Comparison of ENCODE assay signal across 4 fruit fly cellular contexts in genomic region chr2L:19441791-19442190, dm6.
TF ChIP-seq lines count a peak whose summit lies in the region.

TSS of gene RanGAP (plus strand) at chr2L:19441959.

- TF ChIP-seq CTCF in whole organism, embryonic (GFP tag; optimal IDR thresholded peaks at IDR 0.05; lab: Kevin White, UChicago): no peak

TF ChIP-seq in whole organism, adult, 20 proteins besides CTCF, POLR2A, EP300 and RAD21:
- TF ChIP-seq bab1 (GFP tag; optimal IDR thresholded peaks at IDR 0.05; lab: Kevin White, UChicago) (no peak), CG7045 (GFP tag; optimal IDR thresholded peaks at IDR 0.05; lab: Kevin White, UChicago) (peak; percentile 10), toe (GFP tag; optimal IDR thresholded peaks at IDR 0.05; lab: Kevin White, UChicago) (no peak), CG5204 (GFP tag; optimal IDR thresholded peaks at IDR 0.05; lab: Kevin White, UChicago) (no peak), CG12768 (GFP tag; optimal IDR thresholded peaks at IDR 0.05; lab: Kevin White, UChicago) (no peak), Mnt (GFP tag; optimal IDR thresholded peaks at IDR 0.05; lab: Kevin White, UChicago) (no peak), Crg-1 (GFP tag; optimal IDR thresholded peaks at IDR 0.05; lab: Kevin White, UChicago) (no peak), CG14711 (tag; optimal IDR thresholded peaks at IDR 0.05; lab: Kevin White, UChicago) (no peak), ovo (GFP tag; optimal IDR thresholded peaks at IDR 0.05; lab: Kevin White, UChicago) (no peak), Hr96 (GFP tag; optimal IDR thresholded peaks at IDR 0.05; lab: Kevin White, UChicago) (no peak), CG7101 (tag; optimal IDR thresholded peaks at IDR 0.05; lab: Kevin White, UChicago) (no peak), cic (GFP tag; optimal IDR thresholded peaks at IDR 0.05; lab: Kevin White, UChicago) (no peak), cnc (optimal IDR thresholded peaks at IDR 0.05; lab: Kevin White, UChicago) (no peak), CG1620 (GFP tag; optimal IDR thresholded peaks at IDR 0.05; lab: Kevin White, UChicago) (no peak), pad (GFP tag; optimal IDR thresholded peaks at IDR 0.05; lab: Kevin White, UChicago) (no peak), kay (GFP tag; lab: Kevin White, UChicago; ENCODE audit: borderline replicate concordance) (peak; percentile 49), tj (GFP tag; optimal IDR thresholded peaks at IDR 0.05; lab: Kevin White, UChicago) (no peak)

TF ChIP-seq in whole organism, embryonic, 481 proteins besides CTCF, POLR2A, EP300 and RAD21:
- TF ChIP-seq gfzf (GFP tag; optimal IDR thresholded peaks at IDR 0.05; lab: Kevin White, UChicago) (no peak), CG17829 (tag; optimal IDR thresholded peaks at IDR 0.05; lab: Kevin White, UChicago) (no peak), H15 (GFP tag; IDR thresholded peaks at IDR 0.05; lab: Robert Waterston, UW) (no peak), CG31441 (GFP tag; IDR thresholded peaks at IDR 0.05; lab: Robert Waterston, UW) (no peak), Drgx (GFP tag; IDR thresholded peaks at IDR 0.05; lab: Robert Waterston, UW) (peak; percentile 44; the same call in 1 of the 2 replicates), Rfx (GFP tag; IDR thresholded peaks at IDR 0.05; lab: Robert Waterston, UW) (no peak)
TF ChIP-seq in whole organism, embryonic: peak in this region for 1.

TF ChIP-seq in whole organism, prepupa, 60 proteins besides CTCF, POLR2A, EP300 and RAD21 (continues in another document):
- TF ChIP-seq net (GFP tag; optimal IDR thresholded peaks at IDR 0.05; lab: Kevin White, UChicago): peak; percentile 18
- TF ChIP-seq fd59A (GFP tag; optimal IDR thresholded peaks at IDR 0.05; lab: Kevin White, UChicago): no peak
- TF ChIP-seq Eip75B (GFP tag; optimal IDR thresholded peaks at IDR 0.05; lab: Kevin White, UChicago): no peak
- no peak for TF ChIP-seq Hr38 (GFP tag; optimal IDR thresholded peaks at IDR 0.05; lab: Kevin White, UChicago)
- no peak for TF ChIP-seq CG9139 (GFP tag; optimal IDR thresholded peaks at IDR 0.05; lab: Kevin White, UChicago)
- no peak for TF ChIP-seq Hr4 (GFP tag; optimal IDR thresholded peaks at IDR 0.05; lab: Kevin White, UChicago)
- no peak for TF ChIP-seq fd85E (GFP tag; optimal IDR thresholded peaks at IDR 0.05; lab: Kevin White, UChicago)
- TF ChIP-seq CG6276 (GFP tag; optimal IDR thresholded peaks at IDR 0.05; lab: Kevin White, UChicago): peak; percentile 60
- no peak for TF ChIP-seq Sox15 (GFP tag; optimal IDR thresholded peaks at IDR 0.05; lab: Kevin White, UChicago)
- TF ChIP-seq Sox102F (GFP tag; optimal IDR thresholded peaks at IDR 0.05; lab: Kevin White, UChicago): no peak
- no peak for TF ChIP-seq CG3032 (tag; optimal IDR thresholded peaks at IDR 0.05; lab: Kevin White, UChicago)
- no peak for TF ChIP-seq Ets96B (tag; optimal IDR thresholded peaks at IDR 0.05; lab: Kevin White, UChicago)
- peak; percentile 71 for TF ChIP-seq svp (GFP tag; lab: Kevin White, UChicago)
- no peak for TF ChIP-seq Eip93F (GFP tag; optimal IDR thresholded peaks at IDR 0.05; lab: Kevin White, UChicago)
- no peak for TF ChIP-seq Met (GFP tag; optimal IDR thresholded peaks at IDR 0.05; lab: Kevin White, UChicago)
- TF ChIP-seq dac (GFP tag; optimal IDR thresholded peaks at IDR 0.05; lab: Kevin White, UChicago): no peak
- no peak for TF ChIP-seq Hr39 (GFP tag; optimal IDR thresholded peaks at IDR 0.05; lab: Kevin White, UChicago)
- no peak for TF ChIP-seq CG31627 (GFP tag; optimal IDR thresholded peaks at IDR 0.05; lab: Kevin White, UChicago)
- no peak for TF ChIP-seq acj6 (GFP tag; optimal IDR thresholded peaks at IDR 0.05; lab: Kevin White, UChicago)
- no peak for TF ChIP-seq cyc (GFP tag; optimal IDR thresholded peaks at IDR 0.05; lab: Kevin White, UChicago)
- TF ChIP-seq dsx (GFP tag; optimal IDR thresholded peaks at IDR 0.05; lab: Kevin White, UChicago; ENCODE audit: poor library complexity, severe bottlenecking): no peak
- no peak for TF ChIP-seq CG6792 (GFP tag; optimal IDR thresholded peaks at IDR 0.05; lab: Kevin White, UChicago)
- peak; percentile 40 for TF ChIP-seq CG6808 (GFP tag; optimal IDR thresholded peaks at IDR 0.05; lab: Kevin White, UChicago)
- peak; percentile 27; the same call in 1 of the 2 replicates for TF ChIP-seq CG11294 (GFP tag; IDR thresholded peaks at IDR 0.05; lab: Robert Waterston, UW)
- 0 out of 3 replicates have a peak, but pooled peaks have one; percentile 39 for TF ChIP-seq eg (GFP tag; IDR thresholded peaks at IDR 0.05; lab: Robert Waterston, UW)
- no peak for TF ChIP-seq Sox14 (GFP tag; optimal IDR thresholded peaks at IDR 0.05; lab: Kevin White, UChicago)
- no peak for TF ChIP-seq pdm3 (GFP tag; optimal IDR thresholded peaks at IDR 0.05; lab: Kevin White, UChicago)
- no peak for TF ChIP-seq Blimp-1 (GFP tag; optimal IDR thresholded peaks at IDR 0.05; lab: Kevin White, UChicago)
- TF ChIP-seq vri (GFP tag; optimal IDR thresholded peaks at IDR 0.05; lab: Kevin White, UChicago): no peak
- no peak for TF ChIP-seq CG34406 (GFP tag; optimal IDR thresholded peaks at IDR 0.05; lab: Kevin White, UChicago)
- TF ChIP-seq CG1621 (tag; optimal IDR thresholded peaks at IDR 0.05; lab: Kevin White, UChicago): no peak
- no peak for TF ChIP-seq topi (GFP tag; optimal IDR thresholded peaks at IDR 0.05; lab: Kevin White, UChicago)
- peak; percentile 27 for TF ChIP-seq CG4318 (GFP tag; optimal IDR thresholded peaks at IDR 0.05; lab: Kevin White, UChicago)
- peak; percentile 11 for TF ChIP-seq CG16779 (tag; optimal IDR thresholded peaks at IDR 0.05; lab: Kevin White, UChicago)
- no peak for TF ChIP-seq esn (GFP tag; optimal IDR thresholded peaks at IDR 0.05; lab: Kevin White, UChicago)
- TF ChIP-seq CG7368 (GFP tag; optimal IDR thresholded peaks at IDR 0.05; lab: Kevin White, UChicago): no peak
- no peak for TF ChIP-seq Smox (GFP tag; optimal IDR thresholded peaks at IDR 0.05; lab: Kevin White, UChicago)

TF ChIP-seq in whole organism, pupa, 21 proteins besides CTCF, POLR2A, EP300 and RAD21:
- TF ChIP-seq CG8159 (tag; optimal IDR thresholded peaks at IDR 0.05; lab: Kevin White, UChicago): peak; percentile 28
- peak; percentile 12 for TF ChIP-seq CG15710 (tag; optimal IDR thresholded peaks at IDR 0.05; lab: Kevin White, UChicago)
- peak; percentile 36 for TF ChIP-seq CG8301 (tag; optimal IDR thresholded peaks at IDR 0.05; lab: Kevin White, UChicago)
- no peak for TF ChIP-seq gl (tag; optimal IDR thresholded peaks at IDR 0.05; lab: Kevin White, UChicago)
- peak; percentile 48; the same call in 2 of the 3 replicates for TF ChIP-seq fd96Ca (GFP tag; IDR thresholded peaks at IDR 0.05; lab: Robert Waterston, UW)
- TF ChIP-seq CG14655 (GFP tag; optimal IDR thresholded peaks at IDR 0.05; lab: Kevin White, UChicago): peak; percentile 58
- TF ChIP-seq Pif1A (GFP tag; optimal IDR thresholded peaks at IDR 0.05; lab: Kevin White, UChicago): no peak
- TF ChIP-seq CG34367 (tag; optimal IDR thresholded peaks at IDR 0.05; lab: Kevin White, UChicago): no peak
- 0 out of 2 replicates have a peak, but pooled peaks have one; percentile 6 for TF ChIP-seq rn (GFP tag; IDR thresholded peaks at IDR 0.05; lab: Robert Waterston, UW)
- TF ChIP-seq Snoo (tag; optimal IDR thresholded peaks at IDR 0.05; lab: Kevin White, UChicago): no peak
- no peak for TF ChIP-seq CG13204 (GFP tag; optimal IDR thresholded peaks at IDR 0.05; lab: Kevin White, UChicago)
- TF ChIP-seq CG12605 (GFP tag; IDR thresholded peaks at IDR 0.05; lab: Robert Waterston, UW): no peak; the same call in 1 of the 2 replicates
- peak; percentile 16; the same call in 1 of the 2 replicates for TF ChIP-seq CG32121 (GFP tag; IDR thresholded peaks at IDR 0.05; lab: Robert Waterston, UW)
- TF ChIP-seq EcR (GFP tag; optimal IDR thresholded peaks at IDR 0.05; lab: Kevin White, UChicago): no peak
- TF ChIP-seq CG4496 (GFP tag; IDR thresholded peaks at IDR 0.05; lab: Robert Waterston, UW): peak; percentile 25; the same call in 1 of the 3 replicates
- peak; percentile 50 for TF ChIP-seq CG9948 (tag; optimal IDR thresholded peaks at IDR 0.05; lab: Kevin White, UChicago)
- TF ChIP-seq Pif1B (GFP tag; optimal IDR thresholded peaks at IDR 0.05; lab: Kevin White, UChicago): no peak
- no peak for TF ChIP-seq D1 (tag; optimal IDR thresholded peaks at IDR 0.05; lab: Kevin White, UChicago)
- TF ChIP-seq CG10348 (GFP tag; IDR thresholded peaks at IDR 0.05; lab: Robert Waterston, UW): no peak
- peak; percentile 31 for TF ChIP-seq CG17806 (tag; optimal IDR thresholded peaks at IDR 0.05; lab: Kevin White, UChicago)
- TF ChIP-seq Ets98B (GFP tag; IDR thresholded peaks at IDR 0.05; lab: Robert Waterston, UW): no peak
